Worm (Caenorhabditis elegans): ENCODE results near the gene zip-11.

DNA sequence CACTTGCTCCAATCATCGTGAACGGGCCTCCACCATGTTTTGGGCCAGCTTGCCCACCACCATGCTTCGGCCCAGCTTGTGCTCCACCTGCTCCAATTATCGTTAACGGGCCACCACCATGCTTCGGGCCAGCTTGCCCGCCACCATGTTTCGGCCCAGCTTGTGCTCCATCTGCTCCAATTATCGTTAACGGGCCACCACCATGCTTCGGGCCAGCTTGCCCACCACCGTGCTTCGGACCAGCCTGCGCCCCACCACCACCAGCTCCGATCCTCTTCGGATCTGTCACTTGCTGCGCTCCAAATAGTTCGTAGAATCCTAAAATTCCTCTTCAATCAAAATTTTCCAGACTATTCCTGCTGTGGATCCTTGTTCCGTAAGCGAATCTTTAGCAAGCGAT is 11.8 kb upstream of the zip-11 start:
- TF ChIP-seq unc-62 (GFP tag; optimal IDR thresholded peaks at IDR 0.05) = no peak
- no peak for TF ChIP-seq snpc-4 (GFP tag; optimal IDR thresholded peaks at IDR 0.05)
- no peak for TF ChIP-seq snpc-4 (tag; optimal IDR thresholded peaks at IDR 0.05)
- no peak for TF ChIP-seq nfya-1 (tag; optimal IDR thresholded peaks at IDR 0.05; ENCODE audit: borderline replicate concordance, insufficient read depth)
- no peak for TF ChIP-seq nhr-90 (tag; optimal IDR thresholded peaks at IDR 0.05)
- no peak for TF ChIP-seq cebp-1 (GFP tag; IDR thresholded peaks at IDR 0.05)
- no peak for TF ChIP-seq cebp-1 (tag; optimal IDR thresholded peaks at IDR 0.05)
- no peak for TF ChIP-seq bed-2 (GFP tag; IDR thresholded peaks at IDR 0.05)
- TF ChIP-seq rcor-1 (GFP tag; IDR thresholded peaks at IDR 0.05) = no peak
- TF ChIP-seq unc-130 (GFP tag; optimal IDR thresholded peaks at IDR 0.05) = no peak
- TF ChIP-seq rec-8 (tag; optimal IDR thresholded peaks at IDR 0.05) = no peak

Measured in whole organism, young adult.